Fruit fly (Drosophila melanogaster) whole organism, adult: ENCODE results near the gene Smyd3.

ENCODE experiments used
- CG11617 ChIP-seq: fragments of 200-800 bp; sonication (Bioruptor generic); optimal IDR thresholded peaks from 2 replicates; lab custom pipeline; 2017; ENCODE audit warnings: mild to moderate bottlenecking, missing biosample characterization, missing genetic modification reagents, missing genetic modification characterization
- CG12768 ChIP-seq: fragments of 200-800 bp; sonication (Bioruptor generic); optimal IDR thresholded peaks from 2 replicates; lab custom pipeline; 2017; ENCODE audit warnings: missing biosample characterization, missing genetic modification characterization, mild to moderate bottlenecking, moderate library complexity, missing genetic modification reagents
- CG14711 ChIP-seq: fragments of 200-800 bp; sonication (Bioruptor generic); optimal IDR thresholded peaks from 2 replicates; lab custom pipeline; 2018; ENCODE audit warnings: missing biosample characterization, mild to moderate bottlenecking, missing genetic modification characterization, moderate library complexity
- CG1620 ChIP-seq: fragments of 200-800 bp; sonication (Bioruptor generic); optimal IDR thresholded peaks from 2 replicates; lab custom pipeline; 2016; ENCODE audit warnings: missing biosample characterization, missing genetic modification characterization
- CG33017 ChIP-seq: fragments of 200-800 bp; sonication (Bioruptor generic); optimal IDR thresholded peaks from 2 replicates; lab custom pipeline; 2018; ENCODE audit warnings: missing biosample characterization, mild to moderate bottlenecking, missing genetic modification characterization, moderate library complexity
- CG5204 ChIP-seq: fragments of 200-800 bp; sonication (Bioruptor generic); optimal IDR thresholded peaks from 2 replicates; lab custom pipeline; 2016; ENCODE audit warnings: missing biosample characterization, missing genetic modification characterization
- CG7045 ChIP-seq: fragments of 200-800 bp; sonication (Bioruptor generic); optimal IDR thresholded peaks from 2 replicates; lab custom pipeline; 2017; ENCODE audit warnings: missing biosample characterization, mild to moderate bottlenecking, missing genetic modification characterization
- CG7101 ChIP-seq: fragments of 200-800 bp; sonication (Bioruptor generic); optimal IDR thresholded peaks from 2 replicates; lab custom pipeline; 2018; ENCODE audit warnings: missing biosample characterization, mild to moderate bottlenecking, missing genetic modification characterization, moderate library complexity
- Clk ChIP-seq: fragments of 200-800 bp; sonication (Bioruptor generic); optimal IDR thresholded peaks from 2 replicates; lab custom pipeline; 2017; ENCODE audit warnings: missing biosample characterization, missing genetic modification characterization
- Crg-1 ChIP-seq: fragments of 200-800 bp; sonication (Bioruptor generic); optimal IDR thresholded peaks from 2 replicates; lab custom pipeline; 2016; ENCODE audit warnings: missing biosample characterization, missing genetic modification characterization
- Hr96 ChIP-seq: fragments of 200-800 bp; sonication (Bioruptor generic); optimal IDR thresholded peaks from 2 replicates; lab custom pipeline; 2016; ENCODE audit warnings: missing biosample characterization, missing genetic modification characterization
- Mnt ChIP-seq: fragments of 200-800 bp; sonication (Bioruptor generic); optimal IDR thresholded peaks from 2 replicates; lab custom pipeline; 2016; ENCODE audit warnings: missing biosample characterization, mild to moderate bottlenecking, missing genetic modification characterization
- bab1 ChIP-seq: fragments of 200-800 bp; sonication (Bioruptor generic); optimal IDR thresholded peaks from 3 replicates; lab custom pipeline; 2019; ENCODE audit warnings: missing biosample characterization, mild to moderate bottlenecking, missing genetic modification characterization, moderate library complexity
- cic ChIP-seq: fragments of 200-800 bp; sonication (Bioruptor generic); optimal IDR thresholded peaks from 2 replicates; lab custom pipeline; 2017; ENCODE audit warnings: missing biosample characterization, mild to moderate bottlenecking, missing genetic modification characterization, moderate library complexity
- cnc ChIP-seq, 2 experiments: fragments of >200 bp; optimal IDR thresholded peaks; 2 replicates each; lab custom pipeline; 2017
- kay ChIP-seq: fragments of 200-800 bp; sonication (Bioruptor generic); peaks from one replicate; lab custom pipeline; 2016; ENCODE audit warnings: missing biosample characterization, missing genetic modification characterization, borderline replicate concordance
- ovo ChIP-seq: fragments of 200-800 bp; sonication (Bioruptor generic); optimal IDR thresholded peaks from 2 replicates; lab custom pipeline; 2016; ENCODE audit warnings: missing biosample characterization, missing genetic modification characterization
- pad ChIP-seq: fragments of 200-800 bp; sonication (Bioruptor generic); optimal IDR thresholded peaks from 3 replicates; lab custom pipeline; 2017; ENCODE audit warnings: missing biosample characterization, missing genetic modification characterization, mild to moderate bottlenecking, moderate library complexity, missing genetic modification reagents
- tj ChIP-seq: fragments of 200-800 bp; sonication (Bioruptor generic); optimal IDR thresholded peaks from 3 replicates; lab custom pipeline; 2017; ENCODE audit warnings: missing biosample characterization, mild to moderate bottlenecking, missing genetic modification characterization, moderate library complexity
- toe ChIP-seq: fragments of 200-800 bp; sonication (Bioruptor generic); optimal IDR thresholded peaks from 2 replicates; lab custom pipeline; 2016; ENCODE audit warnings: missing biosample characterization, missing genetic modification characterization

The Smyd3 gene

DNA sequence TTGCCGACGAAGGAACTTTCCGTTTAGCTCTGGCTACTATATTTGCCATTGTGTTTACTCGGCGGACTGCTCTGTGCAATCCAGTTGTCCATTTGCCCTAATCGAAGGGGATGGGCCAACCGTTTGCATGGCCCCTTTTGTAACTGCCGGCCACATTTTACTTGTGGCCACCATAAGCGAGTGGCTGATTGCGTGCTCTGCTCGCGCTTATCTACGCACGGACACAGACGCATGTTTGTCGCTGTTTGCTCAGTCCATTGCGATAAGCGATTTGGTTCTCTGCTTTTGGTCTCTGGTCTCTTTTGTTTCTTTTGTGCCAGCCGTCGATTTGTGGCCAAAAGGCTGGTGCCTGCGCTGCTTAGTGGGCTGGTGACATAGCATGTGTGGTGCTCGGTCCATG, 18.1 kb downstream of the Smyd3 start:
- TF ChIP-seq pad (GFP tag; lab: Kevin White, UChicago) (no peak), Mnt (GFP tag; lab: Kevin White, UChicago) (no peak), CG14711 (tag; lab: Kevin White, UChicago) (no peak), CG7101 (tag; lab: Kevin White, UChicago) (no peak), CG11617 (GFP tag; lab: Kevin White, UChicago) (no peak), toe (GFP tag; lab: Kevin White, UChicago) (no peak), kay (no peak), Crg-1 (GFP tag; lab: Kevin White, UChicago) (no peak), ovo (GFP tag; lab: Kevin White, UChicago) (no peak), cnc (optimal IDR thresholded peaks at IDR 0.05; lab: Kevin White, UChicago) (no peak), CG33017 (no peak), CG12768 (GFP tag; lab: Kevin White, UChicago) (no peak), CG5204 (no peak), tj (GFP tag; lab: Kevin White, UChicago) (no peak), Clk (GFP tag; lab: Kevin White, UChicago) (no peak)

DNA sequence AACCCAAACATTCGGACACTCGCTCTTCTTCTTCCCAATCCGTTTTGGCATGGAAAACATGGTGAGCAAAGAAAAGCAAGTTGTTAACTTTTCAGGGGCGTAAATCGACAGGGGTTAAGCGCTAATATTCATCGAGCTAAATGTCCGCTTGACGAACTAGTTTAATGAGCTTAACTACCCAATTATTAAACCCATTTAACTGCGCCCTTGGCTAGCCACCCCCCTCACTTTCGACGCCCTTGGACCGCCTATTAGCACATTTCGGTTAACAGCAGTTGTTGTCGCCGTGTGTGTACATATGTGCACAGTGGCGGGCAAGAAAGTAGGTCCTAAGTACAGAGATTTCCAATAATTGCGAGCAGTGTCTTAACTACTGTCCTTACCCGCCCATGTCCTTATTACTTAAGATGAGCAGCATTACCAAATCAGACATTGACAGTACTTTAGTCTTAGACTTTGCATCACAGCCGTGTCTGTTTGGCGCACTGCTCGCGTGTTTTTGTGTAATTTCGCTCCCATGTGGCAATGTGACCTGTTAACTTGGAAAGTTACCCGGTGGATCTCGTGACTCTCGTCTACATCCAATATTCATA, 19.1 kb downstream of the Smyd3 start:
- peak; percentile 24 for TF ChIP-seq CG5204
- peak; percentile 85 for TF ChIP-seq CG14711 (tag; lab: Kevin White, UChicago)
- TF ChIP-seq Clk (GFP tag; lab: Kevin White, UChicago), result peak; percentile 50
- TF ChIP-seq CG33017, result peak; percentile 88
- peak; percentile 84 for TF ChIP-seq CG12768 (GFP tag; lab: Kevin White, UChicago)
- TF ChIP-seq Crg-1 (GFP tag; lab: Kevin White, UChicago), result peak; percentile 75
- TF ChIP-seq kay, result no peak
- peak; percentile 69 for TF ChIP-seq Hr96
- TF ChIP-seq tj (GFP tag; lab: Kevin White, UChicago), result peak; percentile 31
- TF ChIP-seq cic (GFP tag; lab: Kevin White, UChicago), result peak; percentile 35
- peak; percentile 65 for TF ChIP-seq pad (GFP tag; lab: Kevin White, UChicago)
- peak; percentile 60 for TF ChIP-seq CG1620 (GFP tag; lab: Kevin White, UChicago)
- TF ChIP-seq cnc (optimal IDR thresholded peaks at IDR 0.05; lab: Kevin White, UChicago), result no peak
- TF ChIP-seq toe (GFP tag; lab: Kevin White, UChicago), result no peak
- peak; percentile 92 for TF ChIP-seq CG7101 (tag; lab: Kevin White, UChicago)
- TF ChIP-seq Mnt (GFP tag; lab: Kevin White, UChicago), result peak; percentile 54
- TF ChIP-seq CG7045 (GFP tag; lab: Kevin White, UChicago), result peak; percentile 70
- TF ChIP-seq ovo (GFP tag; lab: Kevin White, UChicago), result no peak
- peak; percentile 54 for TF ChIP-seq CG11617 (GFP tag; lab: Kevin White, UChicago)
- peak; percentile 93 for TF ChIP-seq bab1

DNA sequence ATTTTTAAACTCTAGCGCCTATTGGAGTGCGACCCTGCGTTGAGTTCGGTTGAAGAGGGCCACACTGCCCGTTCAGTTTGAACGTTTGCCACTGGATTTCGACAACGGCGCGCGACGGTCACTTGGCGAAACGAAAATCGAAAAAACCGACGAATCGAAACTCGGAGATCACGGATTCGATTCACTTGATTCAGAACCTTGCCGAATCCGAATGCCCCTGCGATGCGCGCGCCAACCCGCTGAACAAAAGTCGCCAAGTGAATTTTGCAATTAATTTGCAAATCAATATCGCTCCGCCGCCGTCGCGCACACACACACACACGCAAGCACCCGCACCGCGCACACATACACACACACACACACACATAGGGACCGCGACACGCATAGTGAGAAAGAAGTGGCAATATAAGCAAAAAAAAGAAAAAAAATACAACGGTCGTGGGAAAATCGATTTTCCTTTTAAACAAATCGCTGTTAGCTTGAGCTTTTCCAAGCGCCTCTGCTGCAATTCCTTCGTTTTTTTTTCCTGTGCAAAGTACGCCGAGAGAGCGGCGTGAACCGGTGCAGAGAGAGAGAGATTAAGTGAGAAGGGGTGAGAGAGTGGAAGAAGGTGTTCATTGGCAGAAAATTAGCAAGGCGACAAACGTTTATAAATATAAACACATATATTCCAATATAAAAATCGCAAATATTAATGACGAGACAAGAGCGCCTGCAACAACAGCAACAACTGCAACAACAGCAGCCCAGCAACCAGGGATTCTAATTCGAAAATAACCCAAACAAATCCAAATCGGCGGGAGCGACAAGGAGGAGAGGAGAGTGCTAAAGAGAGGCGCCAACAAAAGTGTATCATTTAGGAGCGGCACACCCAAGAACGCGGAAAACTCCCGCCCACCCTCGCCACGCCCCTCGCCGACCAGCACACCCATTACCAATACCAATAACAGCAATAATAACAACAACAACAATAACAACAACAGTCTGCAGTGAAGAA, 20.0 kb downstream of the Smyd3 start, which contains the start of gene egh:
Gene egh (plus strand): TSS at position 89 of the 997 bp plus-strand sequence.
- TF ChIP-seq CG14711 (tag; lab: Kevin White, UChicago) (peak; percentile 17), CG7045 (GFP tag; lab: Kevin White, UChicago) (peak; percentile 2), tj (GFP tag; lab: Kevin White, UChicago) (peak; percentile 47), CG11617 (GFP tag; lab: Kevin White, UChicago) (peak; percentile 55), CG1620 (GFP tag; lab: Kevin White, UChicago) (peak; percentile 43), Hr96 (peak; percentile 38), kay (no peak), ovo (GFP tag; lab: Kevin White, UChicago) (peak; percentile 10), cic (GFP tag; lab: Kevin White, UChicago) (no peak), CG7101 (tag; lab: Kevin White, UChicago) (peak; percentile 51), cnc (optimal IDR thresholded peaks at IDR 0.05; lab: Kevin White, UChicago) (no peak), Mnt (GFP tag; lab: Kevin White, UChicago) (peak; percentile 60), CG12768 (GFP tag; lab: Kevin White, UChicago) (peak; percentile 1), Crg-1 (GFP tag; lab: Kevin White, UChicago) (no peak), pad (GFP tag; lab: Kevin White, UChicago) (no peak), Clk (GFP tag; lab: Kevin White, UChicago) (no peak), bab1 (peak; percentile 57), CG5204 (no peak), CG33017 (no peak), toe (GFP tag; lab: Kevin White, UChicago) (peak; percentile 2)

DNA sequence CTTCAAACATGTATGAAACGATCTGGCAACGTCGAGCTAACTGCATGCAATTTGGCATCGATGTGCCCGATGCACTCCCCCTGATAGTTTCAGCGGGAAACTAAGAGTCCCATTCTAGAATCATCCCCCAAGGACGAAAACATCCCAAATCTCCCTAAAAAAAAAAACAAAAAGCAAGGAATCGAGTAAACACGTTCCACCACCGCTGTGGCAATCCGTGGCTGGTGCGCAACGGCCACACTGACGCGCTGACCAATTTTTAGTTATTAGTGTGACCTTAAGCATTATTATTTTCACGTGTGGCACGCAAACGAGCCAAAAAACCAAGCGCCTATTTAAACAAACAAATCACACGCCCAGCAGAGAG, 23.0 kb downstream of the Smyd3 start, which contains the start of gene wds:
Gene wds (plus strand): TSS at position 265 of the 367 bp plus-strand sequence.
- TF ChIP-seq Mnt (GFP tag; lab: Kevin White, UChicago) (peak; percentile 90), CG33017 (no peak)

DNA sequence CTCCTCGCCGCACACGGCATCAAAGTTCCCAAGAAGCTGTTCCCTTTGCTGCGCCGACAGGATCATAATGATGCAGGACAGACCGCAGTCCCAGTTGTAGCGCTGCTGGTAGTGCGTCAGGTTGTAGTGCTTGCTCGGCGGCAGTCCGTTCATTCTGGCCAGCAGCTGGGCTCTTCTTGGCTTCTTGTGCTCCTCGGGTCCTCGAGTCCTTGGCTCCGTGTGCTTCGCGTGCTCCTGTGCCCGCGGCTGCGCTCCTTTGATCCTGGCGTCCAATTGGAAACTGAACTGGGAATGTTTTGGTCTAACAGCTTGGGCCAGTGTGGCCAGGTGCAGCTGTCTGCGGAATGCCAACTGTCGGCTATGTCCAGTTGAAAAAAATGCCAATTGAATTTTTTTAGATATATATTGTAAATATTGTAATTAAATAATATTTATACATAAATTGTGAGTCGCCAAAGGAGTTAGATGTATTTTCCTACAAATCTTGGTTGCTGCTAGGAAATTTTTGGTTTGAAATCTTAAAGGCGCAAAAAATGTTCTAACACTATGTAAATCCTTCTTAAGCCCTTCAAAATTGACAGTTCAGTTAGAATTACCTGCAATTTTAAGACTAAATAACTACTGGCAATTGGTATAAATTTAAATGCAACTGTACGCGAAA, 23.5 kb downstream of the Smyd3 start, which contains the start of gene CG13760:
Gene CG13760 (minus strand): TSS at position 645 of the 661 bp plus-strand sequence.
- TF ChIP-seq toe (GFP tag; lab: Kevin White, UChicago), result peak; percentile 13
- no peak for TF ChIP-seq kay
